Fruit fly (Drosophila melanogaster): ENCODE data around the gene CG10274.

- no peak for TF ChIP-seq pan (optimal IDR thresholded peaks at IDR 0.05)
- TF ChIP-seq Dll (optimal IDR thresholded peaks at IDR 0.05), result no peak
- no peak for TF ChIP-seq usp (GFP tag; optimal IDR thresholded peaks at IDR 0.05)
- TF ChIP-seq psq (optimal IDR thresholded peaks at IDR 0.05), result no peak
- no peak for TF ChIP-seq EcR (GFP tag; optimal IDR thresholded peaks at IDR 0.05)
- TF ChIP-seq CG8478 (optimal IDR thresholded peaks at IDR 0.05), result no peak
These were observed 7.8 kb downstream of the CG10274 start, which contains the start of the genes fmt and CG7376 for dm6 chr3L:6173826-6174255.
